Worm (Caenorhabditis elegans) whole organism, L2 larva: Measurements from ENCODE around the gene T19C4.1.

Source experiments
- aly-2 ChIP-seq: fragments of 150-350 bp; optimal IDR thresholded peaks from 2 replicates; lab custom pipeline; 2014; ENCODE audit warnings: missing biosample characterization, missing genetic modification characterization
- ama-1 ChIP-seq: fragments of 150-350 bp; optimal IDR thresholded peaks from 2 replicates; lab custom pipeline; 2018; ENCODE audit warnings: inconsistent platforms
- ceh-82 ChIP-seq: fragments of 150-350 bp; optimal IDR thresholded peaks from 2 replicates; lab custom pipeline; 2014; ENCODE audit warnings: missing biosample characterization, missing genetic modification characterization
- egl-27 ChIP-seq: sonication (generic microtip); optimal IDR thresholded peaks from 3 replicates; lab custom pipeline; 2017; ENCODE audit warnings: missing biosample characterization, missing genetic modification reagents, missing genetic modification characterization
- lin-11 ChIP-seq: fragments of 150-350 bp; sonication (generic microtip); optimal IDR thresholded peaks from 2 replicates; lab custom pipeline; 2014; ENCODE audit warnings: missing biosample characterization, missing genetic modification characterization, inconsistent platforms, mixed read lengths
- lin-39 ChIP-seq: fragments of 150-350 bp; optimal IDR thresholded peaks from 2 replicates; lab custom pipeline; 2014; ENCODE audit warnings: missing biosample characterization, missing genetic modification reagents, missing genetic modification characterization
- nhr-12 ChIP-seq: fragments of 150-350 bp; optimal IDR thresholded peaks from 2 replicates; lab custom pipeline; 2014; ENCODE audit warnings: missing biosample characterization, missing genetic modification characterization
- nhr-21 ChIP-seq: fragments of 150-350 bp; optimal IDR thresholded peaks from 2 replicates; lab custom pipeline; 2014; ENCODE audit warnings: missing biosample characterization, missing genetic modification characterization
- nhr-237 ChIP-seq: fragments of 150-350 bp; optimal IDR thresholded peaks from 2 replicates; lab custom pipeline; 2014; ENCODE audit warnings: missing biosample characterization, missing genetic modification characterization
- nhr-6 ChIP-seq: fragments of 150-350 bp; optimal IDR thresholded peaks from 2 replicates; lab custom pipeline; 2014; ENCODE audit warnings: missing biosample characterization, missing genetic modification characterization
- nhr-77 ChIP-seq: fragments of 150-350 bp; optimal IDR thresholded peaks from 2 replicates; lab custom pipeline; 2014; ENCODE audit warnings: missing biosample characterization, missing genetic modification characterization
- snpc-4 ChIP-seq: fragments of 150-350 bp; optimal IDR thresholded peaks from 2 replicates; lab custom pipeline; 2014; ENCODE audit warnings: missing biosample characterization, missing genetic modification characterization
- ztf-11 ChIP-seq: sonication (generic microtip); optimal IDR thresholded peaks from 2 replicates; lab custom pipeline; 2017; ENCODE audit warnings: missing biosample characterization, missing genetic modification characterization
- ztf-4 ChIP-seq: fragments of 150-350 bp; optimal IDR thresholded peaks from 2 replicates; lab custom pipeline; 2014; ENCODE audit warnings: missing biosample characterization, missing genetic modification characterization

ce11 chrV:11155553-11155952 is 6.0 kb downstream of the T19C4.1 start, which contains the start of gene srg-38:
- TF ChIP-seq lin-39 (tag; lab: Kevin White, UChicago) (no peak), ama-1 (lab: Kevin White, UChicago) (no peak), ztf-4 (no peak), nhr-21 (tag; lab: Kevin White, UChicago) (no peak), snpc-4 (tag; lab: Kevin White, UChicago) (no peak), nhr-237 (tag; lab: Kevin White, UChicago) (no peak), ztf-11 (no peak), aly-2 (tag; lab: Kevin White, UChicago) (no peak), lin-11 (tag; lab: Kevin White, UChicago) (no peak), nhr-12 (tag; lab: Kevin White, UChicago) (no peak), egl-27 (tag; lab: Kevin White, UChicago) (no peak), nhr-6 (tag; lab: Kevin White, UChicago) (no peak), nhr-77 (no peak), ceh-82 (tag; lab: Kevin White, UChicago) (no peak)
